Fruit fly (Drosophila melanogaster) whole organism, pupa: ENCODE results near the gene DIP-gamma.

Experiments used
- CG10348 ChIP-seq: fragments of 200-800 bp; sonication (Bioruptor generic); IDR thresholded peaks from 2 replicates; pipeline ENCODE4 v1.3.6; 2022; ENCODE audit warnings: missing biosample characterization, missing genetic modification characterization
- CG12605 ChIP-seq: fragments of 200-800 bp; sonication (Bioruptor generic); IDR thresholded peaks from 2 replicates; pipeline ENCODE4 v1.3.6; 2022; ENCODE audit warnings: missing biosample characterization, missing genetic modification characterization
- CG13204 ChIP-seq: fragments of 200-800 bp; sonication (Bioruptor generic); optimal IDR thresholded peaks from 2 replicates; lab custom pipeline; 2018; ENCODE audit warnings: missing biosample characterization, mild to moderate bottlenecking, missing genetic modification characterization, moderate library complexity
- CG14655 ChIP-seq: fragments of 200-800 bp; sonication (Bioruptor generic); optimal IDR thresholded peaks from 3 replicates; lab custom pipeline; 2017; ENCODE audit warnings: mild to moderate bottlenecking, missing biosample characterization, missing genetic modification reagents, missing genetic modification characterization
- CG15710 ChIP-seq: fragments of 200-800 bp; sonication (Bioruptor generic); optimal IDR thresholded peaks from 2 replicates; lab custom pipeline; 2018; ENCODE audit warnings: missing biosample characterization, mild to moderate bottlenecking, missing genetic modification characterization, moderate library complexity
- CG17806 ChIP-seq: fragments of 200-800 bp; sonication (Bioruptor generic); optimal IDR thresholded peaks from 2 replicates; lab custom pipeline; 2018; ENCODE audit warnings: missing biosample characterization, mild to moderate bottlenecking, missing genetic modification characterization, moderate library complexity
- CG32121 ChIP-seq: fragments of 200-800 bp; sonication (Bioruptor generic); IDR thresholded peaks from 2 replicates; pipeline ENCODE4 v1.3.6; 2022; ENCODE audit warnings: missing biosample characterization, missing genetic modification characterization
- CG34367 ChIP-seq: fragments of 200-800 bp; sonication (Bioruptor generic); optimal IDR thresholded peaks from 2 replicates; lab custom pipeline; 2018; ENCODE audit warnings: missing biosample characterization, mild to moderate bottlenecking, missing genetic modification characterization
- CG4496 ChIP-seq: fragments of 200-800 bp; sonication (Bioruptor generic); IDR thresholded peaks from 3 replicates; pipeline ENCODE4 v1.3.6; 2022; ENCODE audit warnings: missing biosample characterization, missing genetic modification characterization
- CG8159 ChIP-seq: fragments of 200-800 bp; sonication (Bioruptor generic); optimal IDR thresholded peaks from 3 replicates; lab custom pipeline; 2018; ENCODE audit warnings: missing biosample characterization, mild to moderate bottlenecking, missing genetic modification characterization, moderate library complexity
- CG8301 ChIP-seq: fragments of 200-800 bp; sonication (Bioruptor generic); optimal IDR thresholded peaks from 2 replicates; lab custom pipeline; 2018; ENCODE audit warnings: missing biosample characterization, mild to moderate bottlenecking, missing genetic modification characterization
- CG9948 ChIP-seq: fragments of 200-800 bp; sonication (Bioruptor generic); optimal IDR thresholded peaks from 2 replicates; lab custom pipeline; 2018; ENCODE audit warnings: missing biosample characterization, mild to moderate bottlenecking, missing genetic modification characterization, moderate library complexity
- D1 ChIP-seq: fragments of 200-800 bp; sonication (Bioruptor generic); optimal IDR thresholded peaks from 2 replicates; lab custom pipeline; 2018; ENCODE audit warnings: missing biosample characterization, mild to moderate bottlenecking, missing genetic modification characterization, moderate library complexity
- EcR ChIP-seq: fragments of 200-800 bp; sonication (Bioruptor generic); optimal IDR thresholded peaks from 3 replicates; lab custom pipeline; 2019; ENCODE audit warnings: missing biosample characterization, missing genetic modification characterization, mild to moderate bottlenecking, moderate library complexity, missing genetic modification reagents
- Ets98B ChIP-seq: fragments of 200-800 bp; sonication (Bioruptor generic); IDR thresholded peaks from 2 replicates; pipeline ENCODE4 v1.3.6; 2022; ENCODE audit warnings: missing biosample characterization, missing genetic modification characterization
- Pif1A ChIP-seq: fragments of 200-800 bp; sonication (Bioruptor generic); optimal IDR thresholded peaks from 3 replicates; lab custom pipeline; 2016; ENCODE audit warnings: missing biosample characterization, missing genetic modification characterization
- Pif1B ChIP-seq: fragments of 200-800 bp; sonication (Bioruptor generic); optimal IDR thresholded peaks from 3 replicates; lab custom pipeline; 2016; ENCODE audit warnings: missing biosample characterization, missing genetic modification characterization
- Snoo ChIP-seq: fragments of 200-800 bp; sonication (Bioruptor generic); optimal IDR thresholded peaks from 3 replicates; lab custom pipeline; 2017; ENCODE audit warnings: missing biosample characterization, mild to moderate bottlenecking, missing genetic modification characterization, inconsistent platforms
- fd96Ca ChIP-seq: fragments of 200-800 bp; sonication (Bioruptor generic); IDR thresholded peaks from 3 replicates; pipeline ENCODE4 v1.3.6; 2022; ENCODE audit warnings: missing biosample characterization, missing genetic modification characterization
- gl ChIP-seq: fragments of 200-800 bp; sonication (Bioruptor generic); optimal IDR thresholded peaks from 2 replicates; lab custom pipeline; 2018; ENCODE audit warnings: missing biosample characterization, mild to moderate bottlenecking, missing genetic modification characterization
- rn ChIP-seq: fragments of 200-800 bp; sonication (Bioruptor generic); IDR thresholded peaks from 2 replicates; pipeline ENCODE4 v1.3.6; 2022; ENCODE audit warnings: missing biosample characterization, missing genetic modification characterization

DIP-gamma gene

dm6 chr3R:28998999-28999398 lies 28.8 kb upstream of the DIP-gamma start:
- TF ChIP-seq CG4496 (GFP tag; lab: Robert Waterston, UW), result no peak
- peak; percentile 26 for TF ChIP-seq CG9948 (tag; lab: Kevin White, UChicago)
- TF ChIP-seq Snoo (tag; lab: Kevin White, UChicago), result peak; percentile 46
- TF ChIP-seq EcR (GFP tag; lab: Kevin White, UChicago), result no peak
- peak; percentile 54 for TF ChIP-seq CG15710 (tag; lab: Kevin White, UChicago)
- peak; percentile 66 for TF ChIP-seq CG8159
- TF ChIP-seq CG14655 (GFP tag; lab: Kevin White, UChicago), result peak; percentile 30

dm6 chr3R:28990695-28991094 lies 20.5 kb upstream of the DIP-gamma start:
- TF ChIP-seq fd96Ca, result no peak

dm6 chr3R:28989388-28989787 lies 19.2 kb upstream of the DIP-gamma start:
- no peak for TF ChIP-seq CG17806 (tag; lab: Kevin White, UChicago)
- TF ChIP-seq fd96Ca, result no peak
- no peak for TF ChIP-seq Pif1B (GFP tag; lab: Kevin White, UChicago)
- no peak for TF ChIP-seq CG15710 (tag; lab: Kevin White, UChicago)
- no peak for TF ChIP-seq Snoo (tag; lab: Kevin White, UChicago)
- TF ChIP-seq Ets98B (GFP tag; lab: Robert Waterston, UW), result no peak
- no peak for TF ChIP-seq CG8301
- TF ChIP-seq CG9948 (tag; lab: Kevin White, UChicago), result no peak

dm6 chr3R:28987596-28988378 lies 17.6 kb upstream of the DIP-gamma start:
- TF ChIP-seq CG15710 (tag; lab: Kevin White, UChicago) (peak; percentile 47), CG12605 (GFP tag; lab: Robert Waterston, UW) (no peak), rn (GFP tag; lab: Robert Waterston, UW) (no peak), CG8301 (peak; percentile 33), CG9948 (tag; lab: Kevin White, UChicago) (peak; percentile 23), CG10348 (GFP tag; lab: Robert Waterston, UW) (no peak), CG32121 (GFP tag; lab: Robert Waterston, UW) (no peak), CG4496 (GFP tag; lab: Robert Waterston, UW) (no peak), CG17806 (tag; lab: Kevin White, UChicago) (peak; percentile 12), CG14655 (GFP tag; lab: Kevin White, UChicago) (peak; percentile 56), Ets98B (GFP tag; lab: Robert Waterston, UW) (no peak), EcR (GFP tag; lab: Kevin White, UChicago) (no peak), Snoo (tag; lab: Kevin White, UChicago) (no peak), gl (tag; lab: Kevin White, UChicago) (no peak), CG13204 (no peak), D1 (tag; lab: Kevin White, UChicago) (no peak), fd96Ca (no peak), CG34367 (tag; lab: Kevin White, UChicago) (peak; percentile 1), Pif1A (peak; percentile 12), Pif1B (GFP tag; lab: Kevin White, UChicago) (no peak), CG8159 (peak; percentile 67)

dm6 chr3R:28985887-28986286 lies 15.7 kb upstream of the DIP-gamma start:
- TF ChIP-seq CG12605 (GFP tag; lab: Robert Waterston, UW) (no peak), CG15710 (tag; lab: Kevin White, UChicago) (peak; percentile 9), CG14655 (GFP tag; lab: Kevin White, UChicago) (peak; percentile 4), CG8159 (peak; percentile 23), rn (GFP tag; lab: Robert Waterston, UW) (no peak)

- TF ChIP-seq CG17806 (tag; lab: Kevin White, UChicago), result no peak
- TF ChIP-seq CG9948 (tag; lab: Kevin White, UChicago), result no peak
- no peak for TF ChIP-seq CG34367 (tag; lab: Kevin White, UChicago)
- TF ChIP-seq Ets98B (GFP tag; lab: Robert Waterston, UW), result no peak
- TF ChIP-seq CG4496 (GFP tag; lab: Robert Waterston, UW), result no peak
- TF ChIP-seq CG8159, result no peak
- TF ChIP-seq CG15710 (tag; lab: Kevin White, UChicago), result no peak
- no peak for TF ChIP-seq CG14655 (GFP tag; lab: Kevin White, UChicago)
- no peak for TF ChIP-seq Snoo (tag; lab: Kevin White, UChicago)
- no peak for TF ChIP-seq EcR (GFP tag; lab: Kevin White, UChicago)
- no peak for TF ChIP-seq rn (GFP tag; lab: Robert Waterston, UW)
- TF ChIP-seq CG10348 (GFP tag; lab: Robert Waterston, UW), result no peak
- TF ChIP-seq D1 (tag; lab: Kevin White, UChicago), result no peak
- TF ChIP-seq Pif1B (GFP tag; lab: Kevin White, UChicago), result no peak
- TF ChIP-seq CG8301, result no peak
- TF ChIP-seq CG12605 (GFP tag; lab: Robert Waterston, UW), result no peak
- no peak for TF ChIP-seq CG13204
- no peak for TF ChIP-seq Pif1A
- no peak for TF ChIP-seq CG32121 (GFP tag; lab: Robert Waterston, UW)
Observed at dm6 chr3R:28959105-28959504, 11.1 kb downstream of the DIP-gamma start.
